Worm (Caenorhabditis elegans) whole organism, late embryonic: ENCODE measurements around the gene scl-21.

ENCODE experiments used
- C08G9.2 ChIP-seq: sonication (generic microtip); optimal IDR thresholded peaks from 2 replicates; lab custom pipeline; 2016; ENCODE audit warnings: mild to moderate bottlenecking, missing genetic modification characterization, moderate library complexity, missing compliant biosample characterization
- F13H6.1 ChIP-seq: sonication (generic microtip); optimal IDR thresholded peaks from 2 replicates; lab custom pipeline; 2016; ENCODE audit warnings: missing genetic modification characterization, missing compliant biosample characterization
- K09A11.1 ChIP-seq: sonication (generic microtip); optimal IDR thresholded peaks from 2 replicates; lab custom pipeline; 2017; ENCODE audit warnings: antibody characterized with exemption, mild to moderate bottlenecking, missing genetic modification characterization, missing compliant biosample characterization; ENCODE audit not compliant: insufficient read depth
- T23F11.4 ChIP-seq: fragments of 200-800 bp; sonication (Bioruptor generic); optimal IDR thresholded peaks from 2 replicates; lab custom pipeline; 2018; ENCODE audit warnings: mild to moderate bottlenecking, missing genetic modification characterization, missing compliant biosample characterization
- ahr-1 ChIP-seq: sonication (generic microtip); optimal IDR thresholded peaks from 2 replicates; lab custom pipeline; 2016; ENCODE audit warnings: missing genetic modification characterization, missing compliant biosample characterization
- ama-1 ChIP-seq: fragments of 150-350 bp; optimal IDR thresholded peaks from 2 replicates; lab custom pipeline; 2014
- ceh-14 ChIP-seq: sonication (generic microtip); optimal IDR thresholded peaks from 2 replicates; lab custom pipeline; 2016; ENCODE audit warnings: missing genotype, missing genetic modification characterization, missing compliant biosample characterization
- ceh-19 ChIP-seq: fragments of 200-800 bp; sonication (Bioruptor generic); optimal IDR thresholded peaks from 2 replicates; lab custom pipeline; 2018; ENCODE audit warnings: mild to moderate bottlenecking, missing genetic modification characterization, missing compliant biosample characterization
- ceh-30 ChIP-seq: fragments of 150-350 bp; optimal IDR thresholded peaks from 2 replicates; lab custom pipeline; 2014; ENCODE audit warnings: missing biosample characterization, missing genetic modification characterization
- ceh-31 ChIP-seq: sonication (generic microtip); optimal IDR thresholded peaks from 2 replicates; lab custom pipeline; 2016; ENCODE audit warnings: missing genetic modification characterization, missing compliant biosample characterization
- ceh-34 ChIP-seq: sonication (generic microtip); optimal IDR thresholded peaks from 2 replicates; lab custom pipeline; 2016; ENCODE audit warnings: mild to moderate bottlenecking, missing genetic modification characterization, missing compliant biosample characterization
- ceh-45 ChIP-seq: fragments of 200-800 bp; sonication (Bioruptor generic); IDR thresholded peaks from 2 replicates; pipeline ENCODE4 v1.3.6; 2022; ENCODE audit warnings: missing genetic modification reagents, missing genetic modification characterization, missing compliant biosample characterization
- ceh-48 ChIP-seq: sonication (generic microtip); optimal IDR thresholded peaks from 2 replicates; lab custom pipeline; 2016; ENCODE audit warnings: missing genetic modification characterization, inconsistent platforms, missing compliant biosample characterization
- ceh-9 ChIP-seq: sonication (generic microtip); optimal IDR thresholded peaks from 2 replicates; lab custom pipeline; 2016; ENCODE audit warnings: mild to moderate bottlenecking, missing genetic modification characterization, inconsistent platforms, missing compliant biosample characterization
- che-1 ChIP-seq: sonication (generic microtip); optimal IDR thresholded peaks from 2 replicates; lab custom pipeline; 2016; ENCODE audit warnings: mild to moderate bottlenecking, missing genetic modification characterization, missing compliant biosample characterization
- dmd-4 ChIP-seq: sonication (generic microtip); optimal IDR thresholded peaks from 2 replicates; lab custom pipeline; 2016; ENCODE audit warnings: borderline replicate concordance, missing genetic modification characterization, missing compliant biosample characterization
- dve-1 ChIP-seq: sonication (generic microtip); optimal IDR thresholded peaks from 2 replicates; lab custom pipeline; 2017; ENCODE audit warnings: antibody characterized with exemption, mild to moderate bottlenecking, missing genetic modification characterization, missing compliant biosample characterization
- elt-2 ChIP-seq: sonication (generic microtip); optimal IDR thresholded peaks from 2 replicates; lab custom pipeline; 2016; ENCODE audit warnings: missing genetic modification reagents, missing genetic modification characterization, missing compliant biosample characterization
- eyg-1 ChIP-seq: sonication (generic microtip); optimal IDR thresholded peaks from 2 replicates; lab custom pipeline; 2016; ENCODE audit warnings: missing genotype, missing genetic modification characterization, missing compliant biosample characterization
- fkh-6 ChIP-seq: sonication (generic microtip); optimal IDR thresholded peaks from 2 replicates; lab custom pipeline; 2016; ENCODE audit warnings: missing genetic modification characterization, missing compliant biosample characterization
- gmeb-2 ChIP-seq: sonication (generic microtip); optimal IDR thresholded peaks from 2 replicates; lab custom pipeline; 2016; ENCODE audit warnings: missing genetic modification characterization, inconsistent platforms, missing compliant biosample characterization
- hlh-15 ChIP-seq: sonication (generic microtip); optimal IDR thresholded peaks from 2 replicates; lab custom pipeline; 2016; ENCODE audit warnings: missing genetic modification characterization, missing compliant biosample characterization
- hlh-30 ChIP-seq: sonication (generic microtip); optimal IDR thresholded peaks from 2 replicates; lab custom pipeline; 2017; ENCODE audit warnings: antibody characterized with exemption, missing genetic modification characterization, missing compliant biosample characterization; ENCODE audit not compliant: insufficient read depth
- hlh-6 ChIP-seq: sonication (generic microtip); optimal IDR thresholded peaks from 2 replicates; lab custom pipeline; 2016; ENCODE audit warnings: missing genotype, missing genetic modification characterization, missing compliant biosample characterization
- lim-6 ChIP-seq: sonication (generic microtip); optimal IDR thresholded peaks from 2 replicates; lab custom pipeline; 2016; ENCODE audit warnings: missing genetic modification characterization, missing compliant biosample characterization
- lin-11 ChIP-seq: fragments of 200-800 bp; sonication (Bioruptor generic); optimal IDR thresholded peaks from 2 replicates; lab custom pipeline; 2018; ENCODE audit warnings: mild to moderate bottlenecking, missing genetic modification characterization, missing compliant biosample characterization
- mec-3 ChIP-seq: sonication (generic microtip); optimal IDR thresholded peaks from 2 replicates; lab custom pipeline; 2016; ENCODE audit warnings: borderline replicate concordance, missing genetic modification characterization, missing compliant biosample characterization
- npax-4 ChIP-seq: sonication (generic microtip); optimal IDR thresholded peaks from 2 replicates; lab custom pipeline; 2016; ENCODE audit warnings: missing genetic modification characterization, missing compliant biosample characterization
- pat-9 ChIP-seq: fragments of 200-800 bp; sonication (Bioruptor generic); optimal IDR thresholded peaks from 2 replicates; lab custom pipeline; 2018; ENCODE audit warnings: mild to moderate bottlenecking, missing genetic modification characterization, moderate library complexity, missing compliant biosample characterization
- pax-1 ChIP-seq: fragments of 150-350 bp; optimal IDR thresholded peaks from 2 replicates; lab custom pipeline; 2014; ENCODE audit warnings: missing biosample characterization, missing genetic modification characterization
- pha-2 ChIP-seq: sonication (generic microtip); optimal IDR thresholded peaks from 2 replicates; lab custom pipeline; 2017; ENCODE audit warnings: mild to moderate bottlenecking, missing genetic modification characterization, missing compliant biosample characterization
- pqm-1 ChIP-seq: sonication (generic microtip); optimal IDR thresholded peaks from 2 replicates; lab custom pipeline; 2016; ENCODE audit warnings: missing genetic modification characterization, missing compliant biosample characterization
- pros-1 ChIP-seq: fragments of 150-350 bp; optimal IDR thresholded peaks from 2 replicates; lab custom pipeline; 2014; ENCODE audit warnings: missing biosample characterization, missing genetic modification reagents, missing genetic modification characterization
- rnt-1 ChIP-seq: sonication (generic microtip); optimal IDR thresholded peaks from 2 replicates; lab custom pipeline; 2016; ENCODE audit warnings: missing genetic modification characterization, missing compliant biosample characterization
- sdc-2 ChIP-seq: sonication (generic microtip); optimal IDR thresholded peaks from 2 replicates; lab custom pipeline; 2016; ENCODE audit warnings: missing genotype, missing genetic modification characterization, missing compliant biosample characterization
- ttx-3 ChIP-seq: sonication (generic microtip); optimal IDR thresholded peaks from 2 replicates; lab custom pipeline; 2016; ENCODE audit warnings: missing genetic modification reagents, missing genetic modification characterization, missing compliant biosample characterization
- unc-3 ChIP-seq, 2 experiments: fragments of 200-800 bp in 1 of 2; sonication (Bioruptor generic) in 1 of 2; sonication (generic microtip) in 1 of 2; conservative IDR thresholded peaks in 1 of 2; optimal IDR thresholded peaks in 1 of 2; 2 replicates each; pipeline versions ENCODE4 v1.3.6 to Lab custom; 2016 to 2022; ENCODE audit warnings: missing compliant biosample characterization in 2 of 2, missing genetic modification characterization in 2 of 2, missing genetic modification reagents in 1 of 2
- unc-42 ChIP-seq: sonication (generic microtip); optimal IDR thresholded peaks from 2 replicates; lab custom pipeline; 2016; ENCODE audit warnings: missing genotype, missing genetic modification characterization, missing compliant biosample characterization
- unc-55 ChIP-seq: sonication (generic microtip); optimal IDR thresholded peaks from 2 replicates; lab custom pipeline; 2017; ENCODE audit warnings: missing biosample characterization, missing genetic modification reagents, missing genetic modification characterization
- zip-5 ChIP-seq: sonication (generic microtip); optimal IDR thresholded peaks from 2 replicates; lab custom pipeline; 2016; ENCODE audit warnings: missing genetic modification characterization, missing compliant biosample characterization

scl-21 gene

ce11 chrV:19501389-19501788, 5.9 kb upstream of the scl-21 start:
- TF ChIP-seq ceh-48 (tag; lab: Kevin White, UChicago) (no peak), pat-9 (tag; lab: Kevin White, UChicago) (no peak), ceh-9 (no peak), ceh-30 (tag; lab: Kevin White, UChicago) (no peak), zip-5 (tag; lab: Kevin White, UChicago) (no peak), F13H6.1 (tag; lab: Kevin White, UChicago) (no peak), pqm-1 (tag; lab: Kevin White, UChicago) (no peak), K09A11.1 (tag; lab: Kevin White, UChicago) (no peak), che-1 (tag; lab: Kevin White, UChicago) (no peak), dmd-4 (tag; lab: Kevin White, UChicago) (no peak), pros-1 (tag; lab: Kevin White, UChicago) (no peak), ttx-3 (tag; lab: Kevin White, UChicago) (no peak)

ce11 chrV:19497087-19497486, 1.6 kb upstream of the scl-21 start:
- TF ChIP-seq pha-2 (tag; lab: Kevin White, UChicago) (no peak), mec-3 (tag; lab: Kevin White, UChicago) (no peak), fkh-6 (no peak), eyg-1 (tag; lab: Kevin White, UChicago) (no peak), ama-1 (lab: Kevin White, UChicago) (no peak), C08G9.2 (tag; lab: Kevin White, UChicago) (no peak), npax-4 (tag; lab: Kevin White, UChicago) (no peak), ceh-34 (tag; lab: Kevin White, UChicago) (no peak), T23F11.4 (GFP tag; lab: Kevin White, UChicago) (no peak), elt-2 (tag; lab: Kevin White, UChicago) (no peak), unc-55 (GFP tag; lab: Kevin White, UChicago) (no peak), ceh-45 (GFP tag; lab: Robert Waterston, UW) (no peak), lim-6 (tag; lab: Kevin White, UChicago) (no peak), pax-1 (tag; lab: Kevin White, UChicago) (no peak), ceh-48 (tag; lab: Kevin White, UChicago) (no peak), dve-1 (tag; lab: Kevin White, UChicago) (no peak)

- TF ChIP-seq hlh-30 (tag; lab: Kevin White, UChicago), result no peak
- no peak for TF ChIP-seq ahr-1 (tag; lab: Kevin White, UChicago)
- no peak for TF ChIP-seq pha-2 (tag; lab: Kevin White, UChicago)
These were observed 342 bp downstream of the scl-21 start for ce11 chrV:19495145-19495544.

ce11 chrV:19491302-19491701, 4.2 kb downstream of the scl-21 start, which contains the start of gene Y43F8B.29:
Gene Y43F8B.29, plus strand, starts transcription at chrV:19491602.
- TF ChIP-seq ceh-19 (no peak), hlh-15 (tag; lab: Kevin White, UChicago) (no peak), dve-1 (tag; lab: Kevin White, UChicago) (no peak)

- TF ChIP-seq sdc-2 (tag; lab: Kevin White, UChicago), result no peak
- TF ChIP-seq lin-11 (tag; lab: Kevin White, UChicago), result no peak
- no peak for TF ChIP-seq ttx-3 (tag; lab: Kevin White, UChicago)
- TF ChIP-seq ceh-9, result no peak
- TF ChIP-seq npax-4 (tag; lab: Kevin White, UChicago), result no peak
- TF ChIP-seq ceh-14 (tag; lab: Kevin White, UChicago), result no peak
- TF ChIP-seq unc-42 (tag; lab: Kevin White, UChicago), result no peak
- no peak for TF ChIP-seq rnt-1 (tag; lab: Kevin White, UChicago)
- no peak for TF ChIP-seq unc-3 (GFP tag; conservative IDR thresholded peaks at IDR 0.05; lab: Robert Waterston, UW)
- no peak for TF ChIP-seq unc-3 (tag; optimal IDR thresholded peaks at IDR 0.05; lab: Kevin White, UChicago)
- TF ChIP-seq ceh-31, result no peak
- no peak for TF ChIP-seq gmeb-2 (tag; lab: Kevin White, UChicago)
- no peak for TF ChIP-seq hlh-6
- no peak for TF ChIP-seq ceh-45 (GFP tag; lab: Robert Waterston, UW)
- TF ChIP-seq ceh-19, result no peak
- TF ChIP-seq hlh-30 (tag; lab: Kevin White, UChicago), result no peak
These were observed 5.0 kb downstream of the scl-21 start, which contains the start of gene Y43F8B.7 for ce11 chrV:19490461-19490860. Gene Y43F8B.7, plus strand, starts transcription at chrV:19490761.
